Worm (Caenorhabditis elegans): ENCODE measurements around the gene D1046.18.

Gene D1046.18

DNA sequence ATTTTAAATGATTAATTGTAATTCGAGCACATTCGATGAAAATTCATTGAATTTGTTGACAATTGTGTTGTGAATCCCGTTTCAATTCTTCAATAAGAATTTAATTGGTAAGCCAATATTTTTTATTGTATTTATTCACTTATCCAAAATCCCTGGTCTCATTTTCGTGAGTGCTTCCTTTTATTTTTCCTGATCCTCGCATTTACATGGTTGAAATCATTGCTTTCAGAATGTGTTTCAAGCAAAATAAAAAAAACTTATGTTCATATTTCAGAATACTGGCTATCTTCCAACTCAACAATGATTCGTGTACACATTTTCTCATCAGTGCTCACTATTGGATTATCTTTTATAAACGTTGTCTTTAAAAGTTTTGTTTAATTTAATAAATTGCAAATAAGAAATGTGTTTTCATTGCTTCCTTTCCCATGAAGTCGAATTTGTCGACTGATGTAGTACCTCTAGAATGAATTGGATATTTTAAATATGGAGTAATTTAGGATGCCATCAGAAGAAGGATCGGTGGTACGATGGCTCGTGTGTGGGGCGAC is at the start of gene D1046.18, which contains the start of gene slc-25A26:
TSS of gene D1046.18 (plus strand) at position 301 of the 551 bp plus-strand sequence.
TSS of gene slc-25A26 (plus strand) at position 501 of the 551 bp plus-strand sequence.
- no peak for TF ChIP-seq unc-62 (GFP tag; optimal IDR thresholded peaks at IDR 0.05)

DNA sequence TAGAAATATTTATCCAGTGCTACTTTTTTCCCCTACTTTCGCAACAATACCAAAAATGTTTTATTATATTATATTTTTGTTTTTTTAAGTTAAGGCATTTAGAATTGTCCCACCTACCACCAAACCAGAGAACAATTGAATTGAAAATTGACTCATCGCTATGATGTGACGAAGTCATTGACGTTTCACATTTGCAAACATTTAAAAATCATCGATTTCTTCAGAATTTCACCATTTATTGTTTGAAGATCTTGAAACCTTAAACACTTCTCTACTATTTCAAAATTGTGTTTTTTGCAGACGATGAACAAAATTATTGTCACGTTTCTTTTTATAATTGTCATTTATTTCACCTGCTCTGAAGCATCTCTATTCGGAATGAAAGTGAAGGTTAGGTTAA is 48.9 kb upstream of the D1046.18 start, which contains the start of gene C09G9.8:
TSS of gene C09G9.8 (plus strand) at position 301 of the 400 bp plus-strand sequence.
- no peak for TF ChIP-seq unc-62 (GFP tag; optimal IDR thresholded peaks at IDR 0.05)

DNA sequence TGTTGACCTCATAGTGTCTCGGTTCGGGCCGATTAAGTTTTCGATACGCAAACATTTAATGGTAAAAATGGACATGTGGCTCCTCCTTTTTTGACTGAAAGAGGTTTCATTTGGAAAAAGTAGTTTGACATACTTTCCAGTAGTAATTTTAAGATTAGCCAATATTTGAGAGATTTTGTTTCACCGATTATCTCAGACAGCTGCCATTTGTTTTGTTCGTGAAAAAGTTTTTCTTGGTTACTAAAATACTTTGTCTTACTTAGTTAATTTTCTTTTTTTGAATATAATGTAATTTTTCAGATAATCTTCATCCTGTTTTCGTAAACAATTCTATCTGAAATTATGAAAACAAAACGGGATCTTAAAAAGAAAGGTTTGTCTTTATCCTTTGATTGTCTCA is 43.8 kb upstream of the D1046.18 start, which contains the start of gene C09G9.5:
TSS of gene C09G9.5 (plus strand) at position 301 of the 400 bp plus-strand sequence.
- TF ChIP-seq unc-62 (GFP tag; optimal IDR thresholded peaks at IDR 0.05) = no peak

DNA sequence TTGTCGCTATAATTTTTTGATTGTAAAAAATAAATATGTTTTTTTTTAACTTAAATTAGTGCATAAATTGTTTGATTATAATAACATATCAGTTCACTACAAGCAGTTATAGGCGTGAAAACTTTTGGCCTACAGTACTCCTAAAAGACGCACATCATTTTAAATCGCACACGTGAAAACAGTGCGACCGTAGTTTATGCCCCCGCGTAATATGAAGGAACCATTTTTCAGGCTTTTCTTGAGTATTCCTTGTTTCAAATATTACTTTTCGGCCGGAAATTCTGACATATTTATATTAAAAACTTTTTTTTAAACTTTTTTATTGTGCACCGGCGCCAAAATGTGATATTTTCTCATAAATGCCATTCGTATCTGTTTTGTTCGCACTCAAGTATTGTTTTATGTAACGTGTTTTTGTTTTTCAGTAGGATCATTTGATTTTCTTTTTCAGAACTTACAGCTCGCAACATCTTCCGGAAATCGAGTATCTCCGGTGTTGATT is 41.5 kb upstream of the D1046.18 start, which contains the start of gene oma-1:
TSS of gene oma-1 (plus strand) at position 452 of the 502 bp plus-strand sequence.
- TF ChIP-seq unc-62 (GFP tag; optimal IDR thresholded peaks at IDR 0.05) = no peak

ce11 chrIV:8891131-8891530 is 38.9 kb upstream of the D1046.18 start, which contains the start of gene spr-2:
TSS of gene spr-2 (plus strand) at chrIV:8891462.
- no peak for TF ChIP-seq unc-62 (GFP tag; optimal IDR thresholded peaks at IDR 0.05)

DNA sequence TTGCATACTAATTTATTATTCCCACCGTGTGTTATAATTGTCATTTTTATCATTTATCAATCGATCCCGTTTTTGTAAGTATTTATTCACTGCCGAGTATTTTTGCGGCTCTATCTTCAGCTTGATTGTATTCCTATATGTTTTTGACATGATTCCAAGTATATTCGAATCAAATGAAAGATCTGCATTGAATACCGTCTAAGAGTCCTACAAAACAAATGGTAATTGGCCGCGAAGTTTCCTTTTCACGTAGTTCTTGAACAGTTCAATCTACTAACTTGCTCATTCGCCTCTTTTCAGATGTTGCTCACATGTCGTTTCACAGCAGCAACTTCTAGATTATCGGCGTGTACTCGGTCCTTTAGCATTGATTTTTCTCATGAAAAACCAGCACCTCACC is 37.5 kb upstream of the D1046.18 start, which contains the start of gene C27B7.2:
TSS of gene C27B7.2 (plus strand) at position 301 of the 400 bp plus-strand sequence.
- no peak for TF ChIP-seq unc-62 (GFP tag; optimal IDR thresholded peaks at IDR 0.05)

DNA sequence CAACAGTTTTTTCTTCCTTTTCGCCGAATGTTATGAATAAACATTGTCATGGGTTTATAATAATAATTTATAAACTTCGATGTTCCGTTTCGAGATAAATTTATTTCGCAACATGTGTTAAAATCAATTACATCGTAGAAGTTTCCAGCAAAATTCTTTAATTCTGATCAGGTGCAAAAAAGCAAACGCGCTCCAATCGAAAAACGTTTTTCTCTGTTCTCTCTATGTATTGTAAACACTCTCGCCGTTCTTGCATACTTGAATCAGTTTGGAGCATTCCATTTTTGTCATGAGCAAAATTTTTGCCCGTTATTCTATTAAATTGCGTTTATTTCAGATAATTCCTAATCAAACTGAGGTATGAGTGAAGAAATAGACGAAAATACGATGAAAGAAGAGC is 36.3 kb upstream of the D1046.18 start, which contains the start of gene rad-54.L2:
TSS of gene rad-54.L2 (plus strand) at position 332 of the 400 bp plus-strand sequence.
- TF ChIP-seq unc-62 (GFP tag; optimal IDR thresholded peaks at IDR 0.05) = no peak

ce11 chrIV:8901346-8901745 is 28.7 kb upstream of the D1046.18 start, which contains the start of gene C27B7.5:
TSS of gene C27B7.5 (plus strand) at chrIV:8901646.
- TF ChIP-seq unc-62 (GFP tag; optimal IDR thresholded peaks at IDR 0.05) = no peak

ce11 chrIV:8906164-8906563 is 23.9 kb upstream of the D1046.18 start, which contains the start of gene C27B7.6:
TSS of gene C27B7.6 (minus strand) at chrIV:8906345.
- no peak for TF ChIP-seq unc-62 (GFP tag; optimal IDR thresholded peaks at IDR 0.05)

DNA sequence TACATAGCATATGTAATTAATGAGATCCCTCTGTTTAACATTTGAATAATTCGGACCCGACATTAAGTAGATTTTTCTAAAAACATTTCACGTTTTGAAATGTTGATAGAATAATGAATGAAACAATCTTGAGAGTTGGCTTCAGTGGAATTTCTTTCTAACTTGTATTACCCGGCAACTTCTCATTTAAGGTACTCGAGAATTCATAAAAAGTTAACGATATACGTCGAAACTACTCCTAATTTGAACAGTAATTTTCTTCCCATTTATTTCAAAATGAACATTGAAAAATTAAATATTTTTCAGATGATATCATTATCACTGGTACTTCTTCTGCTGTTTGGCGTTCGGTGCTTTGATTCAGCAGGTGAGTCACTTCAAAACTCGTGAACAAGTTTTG is 23.3 kb upstream of the D1046.18 start, which contains the start of gene C27B7.7:
TSS of gene C27B7.7 (plus strand) at position 301 of the 400 bp plus-strand sequence.
- no peak for TF ChIP-seq unc-62 (GFP tag; optimal IDR thresholded peaks at IDR 0.05)

DNA sequence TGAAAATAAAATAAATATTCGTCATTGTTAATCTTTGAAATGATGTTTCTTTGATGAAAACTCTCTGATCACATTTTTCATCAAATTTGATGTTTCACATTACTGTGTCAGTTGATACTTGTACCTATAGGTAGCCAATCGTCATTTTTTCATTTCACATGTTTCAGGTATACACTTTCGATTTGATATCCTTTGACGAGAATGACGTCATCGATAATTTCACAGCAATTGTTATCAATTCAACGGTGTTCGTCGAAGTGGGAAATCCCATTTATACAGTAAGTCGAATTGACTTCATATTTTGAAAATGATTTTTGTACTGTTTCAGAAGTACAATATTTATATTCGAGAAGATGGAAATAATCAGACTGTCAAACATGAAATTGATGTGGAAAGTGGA is 15.9 kb upstream of the D1046.18 start:
- TF ChIP-seq unc-62 (GFP tag; optimal IDR thresholded peaks at IDR 0.05) = no peak

ce11 chrIV:8916010-8916409 is 14.0 kb upstream of the D1046.18 start, which contains the start of gene C27B7.9:
TSS of gene C27B7.9 (minus strand) at chrIV:8916110.
- no peak for TF ChIP-seq unc-62 (GFP tag; optimal IDR thresholded peaks at IDR 0.05)

- no peak for TF ChIP-seq unc-62 (GFP tag; optimal IDR thresholded peaks at IDR 0.05)
These were observed 11.3 kb upstream of the D1046.18 start, which contains the start of gene rap-1 for ce11 chrIV:8918790-8919189. TSS of gene rap-1 (minus strand) at chrIV:8918890.

ce11 chrIV:8920284-8920806 is 9.7 kb upstream of the D1046.18 start:
- no peak for TF ChIP-seq unc-62 (GFP tag; optimal IDR thresholded peaks at IDR 0.05)

DNA sequence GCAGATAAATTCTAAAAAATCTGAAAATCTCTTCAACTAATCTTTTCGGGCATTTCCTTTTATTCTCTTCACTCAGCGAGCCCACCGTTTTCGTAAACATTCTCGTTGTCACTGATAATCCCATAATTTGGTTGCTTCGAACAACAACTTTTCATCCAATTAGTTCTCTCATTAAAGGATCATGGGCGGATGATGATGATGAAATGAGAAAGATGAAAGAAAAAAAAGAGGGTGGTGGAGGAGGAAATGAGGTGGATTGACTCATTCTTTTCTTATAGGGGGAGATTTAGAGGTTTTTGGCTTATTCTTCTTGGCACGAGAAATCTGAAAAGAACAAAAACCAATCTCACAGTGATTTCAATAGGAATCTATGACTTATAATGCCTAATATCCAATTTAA is 8.9 kb upstream of the D1046.18 start:
- no peak for TF ChIP-seq unc-62 (GFP tag; optimal IDR thresholded peaks at IDR 0.05)

- TF ChIP-seq unc-62 (GFP tag; optimal IDR thresholded peaks at IDR 0.05) = no peak
These were observed 8.1 kb upstream of the D1046.18 start, which contains the start of gene D1046.16 for ce11 chrIV:8921956-8922355. TSS of gene D1046.16 (plus strand) at chrIV:8922150.
